Worm (Caenorhabditis elegans) whole organism, early embryonic: ENCODE measurements around the gene sri-42.
"Not testable (repeated sequence)": the region's sequence is repeated elsewhere in the genome, so short reads cannot be mapped to it uniquely, and the experiment has no call there.

Source experiments
- B0310.2 ChIP-seq: sonication (generic microtip); optimal IDR thresholded peaks from 2 replicates; lab custom pipeline; 2016; ENCODE audit warnings: mild to moderate bottlenecking, missing genetic modification characterization, missing compliant biosample characterization
- F13C5.2 ChIP-seq: sonication (generic microtip); optimal IDR thresholded peaks from 2 replicates; lab custom pipeline; 2017; ENCODE audit warnings: mild to moderate bottlenecking, missing genetic modification characterization, inconsistent platforms, missing compliant biosample characterization
- aly-1 ChIP-seq: sonication (generic microtip); optimal IDR thresholded peaks from 2 replicates; lab custom pipeline; 2016; ENCODE audit warnings: missing genetic modification characterization, missing compliant biosample characterization
- ama-1 ChIP-seq: fragments of 150-350 bp; optimal IDR thresholded peaks from 2 replicates; lab custom pipeline; 2014
- ceh-13 ChIP-seq: fragments of 200-800 bp; sonication (Bioruptor generic); optimal IDR thresholded peaks from 2 replicates; lab custom pipeline; 2018; ENCODE audit warnings: mild to moderate bottlenecking, missing genetic modification characterization, missing compliant biosample characterization
- ceh-36 ChIP-seq: sonication (generic microtip); optimal IDR thresholded peaks from 2 replicates; lab custom pipeline; 2016; ENCODE audit warnings: missing genetic modification characterization, inconsistent platforms, missing compliant biosample characterization
- ets-7 ChIP-seq: sonication (generic microtip); optimal IDR thresholded peaks from 2 replicates; lab custom pipeline; 2016; ENCODE audit warnings: missing genotype, missing genetic modification characterization, missing compliant biosample characterization
- flt-1 ChIP-seq: fragments of 200-800 bp; sonication (Bioruptor generic); IDR thresholded peaks from 2 replicates; pipeline ENCODE4 v1.3.6; 2022; ENCODE audit warnings: missing genetic modification characterization, missing compliant biosample characterization
- hmbx-1 ChIP-seq: sonication (generic microtip); optimal IDR thresholded peaks from 2 replicates; lab custom pipeline; 2016; ENCODE audit warnings: mild to moderate bottlenecking, missing genetic modification characterization, missing compliant biosample characterization
- hmg-4 ChIP-seq: fragments of 200-800 bp; sonication (Bioruptor generic); optimal IDR thresholded peaks from 2 replicates; lab custom pipeline; 2018; ENCODE audit warnings: mild to moderate bottlenecking, missing genetic modification characterization, missing compliant biosample characterization
- hnd-1 ChIP-seq: sonication (generic microtip); optimal IDR thresholded peaks from 2 replicates; lab custom pipeline; 2016; ENCODE audit warnings: missing genetic modification characterization, missing compliant biosample characterization
- pes-1 ChIP-seq: fragments of 200-800 bp; sonication (Bioruptor generic); IDR thresholded peaks from 2 replicates; pipeline ENCODE4 v1.3.6; 2022; ENCODE audit warnings: missing genetic modification reagents, missing genetic modification characterization, missing compliant biosample characterization
- scrt-1 ChIP-seq: fragments of 200-800 bp; sonication (Bioruptor generic); IDR thresholded peaks from 2 replicates; pipeline ENCODE4 v1.3.6; 2022; ENCODE audit warnings: missing genetic modification characterization, missing compliant biosample characterization
- sea-1 ChIP-seq: fragments of 200-800 bp; sonication (Bioruptor generic); conservative IDR thresholded peaks from 2 replicates; pipeline ENCODE4 v1.3.6; 2022; ENCODE audit warnings: missing genetic modification characterization, missing compliant biosample characterization
- tbx-11 ChIP-seq: fragments of 200-800 bp; sonication (Bioruptor generic); IDR thresholded peaks from 2 replicates; pipeline ENCODE4 v1.3.6; 2022; ENCODE audit warnings: missing genetic modification characterization, missing compliant biosample characterization
- tbx-37 ChIP-seq: fragments of 200-800 bp; sonication (Bioruptor generic); conservative IDR thresholded peaks from 2 replicates; pipeline ENCODE4 v1.3.6; 2022; ENCODE audit warnings: missing genetic modification reagents, missing genetic modification characterization, missing compliant biosample characterization
- tra-4 ChIP-seq: sonication (generic microtip); optimal IDR thresholded peaks from 2 replicates; lab custom pipeline; 2017; ENCODE audit warnings: missing genetic modification characterization, missing compliant biosample characterization

The sri-42 gene

ce11 chrII:3145842-3146241, 3.1 kb upstream of the sri-42 start, which contains the start of gene T10D4.15:
Gene T10D4.15 (plus strand): TSS chrII:3146142.
- TF ChIP-seq tbx-11, result no peak
- TF ChIP-seq ama-1 (lab: Kevin White, UChicago), result no peak
- no peak for TF ChIP-seq tbx-37 (GFP tag; lab: Robert Waterston, UW)
- no peak for TF ChIP-seq hmbx-1 (tag; lab: Kevin White, UChicago)

ce11 chrII:3144552-3144951, 1.8 kb upstream of the sri-42 start, which contains the start of gene sri-43:
Gene sri-43 (minus strand): TSS chrII:3144652.
- not testable (repeated sequence) for TF ChIP-seq hmg-4 (GFP tag; lab: Kevin White, UChicago); tbx-11; tra-4 (tag; lab: Kevin White, UChicago)

ce11 chrII:3137804-3138203, 5.0 kb downstream of the sri-42 start, which contains the start of gene sri-54:
Gene sri-54 (minus strand): TSS chrII:3137904.
- no peak for TF ChIP-seq hmg-4 (GFP tag; lab: Kevin White, UChicago)
- no peak for TF ChIP-seq B0310.2 (tag; lab: Kevin White, UChicago)
- no peak for TF ChIP-seq tra-4 (tag; lab: Kevin White, UChicago)
- TF ChIP-seq F13C5.2 (tag; lab: Kevin White, UChicago), result no peak
- no peak for TF ChIP-seq ceh-13 (GFP tag; lab: Kevin White, UChicago)

- TF ChIP-seq ets-7 (tag; lab: Kevin White, UChicago), result no peak
- TF ChIP-seq ceh-36 (tag; lab: Kevin White, UChicago), result peak; percentile 63
Measured at ce11 chrII:3135293-3135692, 7.5 kb downstream of the sri-42 start.

- TF ChIP-seq hmbx-1 (tag; lab: Kevin White, UChicago), result no peak
- no peak for TF ChIP-seq tbx-37 (GFP tag; lab: Robert Waterston, UW)
- TF ChIP-seq pes-1 (GFP tag; lab: Robert Waterston, UW), result no peak
- TF ChIP-seq aly-1 (tag; lab: Kevin White, UChicago), result no peak
- no peak for TF ChIP-seq tbx-11
Measured at ce11 chrII:3129007-3129406, 13.7 kb downstream of the sri-42 start, which contains the start of gene chil-24. Gene chil-24 (plus strand): TSS chrII:3129162.

- 0 out of 2 replicates have a peak, but pooled peaks have one; percentile 32 for TF ChIP-seq pes-1 (GFP tag; lab: Robert Waterston, UW)
Measured at ce11 chrII:3126741-3127140, 16.0 kb downstream of the sri-42 start, which contains the start of gene ins-31. Gene ins-31 (plus strand): TSS chrII:3127041.

- TF ChIP-seq tra-4 (tag; lab: Kevin White, UChicago) (no peak), B0310.2 (tag; lab: Kevin White, UChicago) (no peak), ets-7 (tag; lab: Kevin White, UChicago) (no peak), pes-1 (GFP tag; lab: Robert Waterston, UW) (no peak), F13C5.2 (tag; lab: Kevin White, UChicago) (no peak), scrt-1 (no peak), ama-1 (lab: Kevin White, UChicago) (no peak), tbx-37 (GFP tag; lab: Robert Waterston, UW) (no peak), hnd-1 (tag; lab: Kevin White, UChicago) (no peak)
Measured at ce11 chrII:3126341-3126740, 16.4 kb downstream of the sri-42 start, which contains the start of gene ins-19. Gene ins-19 (minus strand): TSS chrII:3126441.

- TF ChIP-seq tbx-11, result no peak
- no peak for TF ChIP-seq ama-1 (lab: Kevin White, UChicago)
- no peak for TF ChIP-seq B0310.2 (tag; lab: Kevin White, UChicago)
- no peak for TF ChIP-seq tra-4 (tag; lab: Kevin White, UChicago)
Measured at ce11 chrII:3123206-3123605, 19.5 kb downstream of the sri-42 start, which contains the start of gene srh-71. Gene srh-71 (plus strand): TSS chrII:3123506.

ce11 chrII:3118907-3119382, 23.8 kb downstream of the sri-42 start, which contains the start of gene T10D4.6:
Gene T10D4.6 (plus strand): TSS chrII:3119332.
- TF ChIP-seq tbx-11 (no peak), hmbx-1 (tag; lab: Kevin White, UChicago) (no peak), scrt-1 (no peak), ama-1 (lab: Kevin White, UChicago) (no peak), flt-1 (GFP tag; lab: Robert Waterston, UW) (no peak), hmg-4 (GFP tag; lab: Kevin White, UChicago) (no peak), sea-1 (GFP tag; lab: Robert Waterston, UW) (no peak), B0310.2 (tag; lab: Kevin White, UChicago) (no peak), aly-1 (tag; lab: Kevin White, UChicago) (no peak), ceh-36 (tag; lab: Kevin White, UChicago) (no peak)
